3 fruit fly cellular contexts compared by ENCODE assay signal in the genomic region with DNA sequence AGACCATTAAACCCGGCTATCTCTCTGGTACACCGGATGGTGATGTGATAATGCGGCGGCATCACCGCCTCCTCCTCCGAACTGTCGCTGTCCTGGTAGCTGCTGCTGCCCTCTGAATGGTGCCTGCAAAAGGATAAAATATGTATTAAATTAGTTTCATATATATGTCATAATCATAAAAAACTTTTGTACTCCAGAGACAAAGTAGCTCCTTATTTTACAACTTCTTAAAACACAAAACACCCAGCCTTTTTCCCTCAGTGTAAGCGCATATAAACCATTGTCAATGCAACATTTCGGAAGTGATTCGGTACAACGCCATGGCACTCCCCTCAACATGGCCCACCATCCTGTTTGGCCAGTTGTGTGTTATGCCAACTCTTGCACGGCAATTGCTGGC.
A peak's percentile ranks its signal among the peaks of the same experiment; 100 is the strongest.
TF ChIP-seq lines count a peak whose summit lies in the region.

No protein-coding gene starts in this region.

- no peak for TF ChIP-seq CTCF in whole organism, embryonic (GFP tag; optimal IDR thresholded peaks at IDR 0.05; lab: Kevin White, UChicago)

TF ChIP-seq in whole organism, embryonic, 481 proteins besides CTCF, POLR2A, EP300 and RAD21:
- TF ChIP-seq Drgx (GFP tag; IDR thresholded peaks at IDR 0.05; lab: Robert Waterston, UW) (peak; percentile 43), CG11695 (GFP tag; IDR thresholded peaks at IDR 0.05; lab: Robert Waterston, UW) (no peak), ssp (GFP tag; IDR thresholded peaks at IDR 0.05; lab: Robert Waterston, UW) (no peak), mld (GFP tag; IDR thresholded peaks at IDR 0.05; lab: Robert Waterston, UW; ENCODE audit: partially characterized antibody) (no peak), CG43689 (GFP tag; IDR thresholded peaks at IDR 0.05; lab: Robert Waterston, UW) (no peak), Doc2 (GFP tag; IDR thresholded peaks at IDR 0.05; lab: Robert Waterston, UW) (no peak), H15 (GFP tag; IDR thresholded peaks at IDR 0.05; lab: Robert Waterston, UW) (no peak)

TF ChIP-seq in whole organism, prepupa, 60 proteins besides CTCF, POLR2A, EP300 and RAD21 (continues in another document):
- TF ChIP-seq Blimp-1 (GFP tag; optimal IDR thresholded peaks at IDR 0.05; lab: Kevin White, UChicago) (no peak), CG8119 (GFP tag; IDR thresholded peaks at IDR 0.05; lab: Robert Waterston, UW) (peak; percentile 70), CG8319 (GFP tag; optimal IDR thresholded peaks at IDR 0.05; lab: Kevin White, UChicago) (no peak), Sox14 (GFP tag; optimal IDR thresholded peaks at IDR 0.05; lab: Kevin White, UChicago) (no peak), Eip78C (GFP tag; lab: Kevin White, UChicago) (peak; percentile 79), Ets21C (GFP tag; optimal IDR thresholded peaks at IDR 0.05; lab: Kevin White, UChicago) (no peak), CG6808 (GFP tag; optimal IDR thresholded peaks at IDR 0.05; lab: Kevin White, UChicago) (no peak), CG3032 (tag; optimal IDR thresholded peaks at IDR 0.05; lab: Kevin White, UChicago) (no peak), Eip75B (GFP tag; optimal IDR thresholded peaks at IDR 0.05; lab: Kevin White, UChicago) (no peak), CG11762 (GFP tag; optimal IDR thresholded peaks at IDR 0.05; lab: Kevin White, UChicago; ENCODE audit: insufficient read depth) (no peak), Hr39 (GFP tag; optimal IDR thresholded peaks at IDR 0.05; lab: Kevin White, UChicago) (no peak), topi (GFP tag; optimal IDR thresholded peaks at IDR 0.05; lab: Kevin White, UChicago) (no peak), Hr4 (GFP tag; optimal IDR thresholded peaks at IDR 0.05; lab: Kevin White, UChicago) (peak; percentile 34), Smox (GFP tag; optimal IDR thresholded peaks at IDR 0.05; lab: Kevin White, UChicago) (no peak), Gug (GFP tag; IDR thresholded peaks at IDR 0.05; lab: Robert Waterston, UW) (no peak), CG6854 (GFP tag; optimal IDR thresholded peaks at IDR 0.05; lab: Kevin White, UChicago) (no peak), CG9139 (GFP tag; optimal IDR thresholded peaks at IDR 0.05; lab: Kevin White, UChicago) (no peak), Sox102F (GFP tag; optimal IDR thresholded peaks at IDR 0.05; lab: Kevin White, UChicago) (no peak), Lpt (GFP tag; optimal IDR thresholded peaks at IDR 0.05; lab: Kevin White, UChicago) (peak; percentile 28), CG7368 (GFP tag; optimal IDR thresholded peaks at IDR 0.05; lab: Kevin White, UChicago) (no peak), cyc (GFP tag; optimal IDR thresholded peaks at IDR 0.05; lab: Kevin White, UChicago) (no peak), CG8632 (GFP tag; optimal IDR thresholded peaks at IDR 0.05; lab: Kevin White, UChicago) (no peak), spab (GFP tag; optimal IDR thresholded peaks at IDR 0.05; lab: Kevin White, UChicago) (no peak), CG11902 (GFP tag; optimal IDR thresholded peaks at IDR 0.05; lab: Kevin White, UChicago) (no peak), Met (GFP tag; optimal IDR thresholded peaks at IDR 0.05; lab: Kevin White, UChicago) (no peak), CG10631 (GFP tag; optimal IDR thresholded peaks at IDR 0.05; lab: Kevin White, UChicago) (no peak), lz (GFP tag; optimal IDR thresholded peaks at IDR 0.05; lab: Kevin White, UChicago) (no peak), CG15336 (GFP tag; IDR thresholded peaks at IDR 0.05; lab: Robert Waterston, UW) (peak; percentile 65), vri (GFP tag; optimal IDR thresholded peaks at IDR 0.05; lab: Kevin White, UChicago) (no peak), CG4318 (GFP tag; optimal IDR thresholded peaks at IDR 0.05; lab: Kevin White, UChicago) (no peak), CG3919 (GFP tag; optimal IDR thresholded peaks at IDR 0.05; lab: Kevin White, UChicago) (no peak), pdm3 (GFP tag; optimal IDR thresholded peaks at IDR 0.05; lab: Kevin White, UChicago) (no peak), OdsH (GFP tag; optimal IDR thresholded peaks at IDR 0.05; lab: Kevin White, UChicago) (no peak), Sox15 (GFP tag; optimal IDR thresholded peaks at IDR 0.05; lab: Kevin White, UChicago) (no peak), CG11294 (GFP tag; IDR thresholded peaks at IDR 0.05; lab: Robert Waterston, UW) (no peak), CG34406 (GFP tag; optimal IDR thresholded peaks at IDR 0.05; lab: Kevin White, UChicago) (no peak), CG6163 (GFP tag; IDR thresholded peaks at IDR 0.05; lab: Robert Waterston, UW) (peak; percentile 28; the same call in 1 of the 3 replicates), CG31627 (GFP tag; optimal IDR thresholded peaks at IDR 0.05; lab: Kevin White, UChicago) (no peak), CG1621 (tag; optimal IDR thresholded peaks at IDR 0.05; lab: Kevin White, UChicago) (no peak), fkh (GFP tag; optimal IDR thresholded peaks at IDR 0.05; lab: Kevin White, UChicago) (no peak), dsx (GFP tag; optimal IDR thresholded peaks at IDR 0.05; lab: Kevin White, UChicago; ENCODE audit: poor library complexity, severe bottlenecking) (no peak), ss (GFP tag; optimal IDR thresholded peaks at IDR 0.05; lab: Kevin White, UChicago) (no peak)

TF ChIP-seq in whole organism, pupa, 21 proteins besides CTCF, POLR2A, EP300 and RAD21:
- TF ChIP-seq CG14655 (GFP tag; optimal IDR thresholded peaks at IDR 0.05; lab: Kevin White, UChicago) (peak; percentile 21), fd96Ca (GFP tag; IDR thresholded peaks at IDR 0.05; lab: Robert Waterston, UW) (0 out of 3 replicates have a peak, but pooled peaks have one; percentile 6), CG4496 (GFP tag; IDR thresholded peaks at IDR 0.05; lab: Robert Waterston, UW) (peak; percentile 45; the same call in 1 of the 3 replicates), Ets98B (GFP tag; IDR thresholded peaks at IDR 0.05; lab: Robert Waterston, UW) (peak; percentile 45), CG8301 (tag; optimal IDR thresholded peaks at IDR 0.05; lab: Kevin White, UChicago) (peak; percentile 3), CG32121 (GFP tag; IDR thresholded peaks at IDR 0.05; lab: Robert Waterston, UW) (peak; percentile 52), CG12605 (GFP tag; IDR thresholded peaks at IDR 0.05; lab: Robert Waterston, UW) (no peak), D1 (tag; optimal IDR thresholded peaks at IDR 0.05; lab: Kevin White, UChicago) (no peak)
